Worm (Caenorhabditis elegans): Measurements from ENCODE around the gene T27F7.12.
A peak's percentile ranks its signal among the peaks of the same experiment; 100 is the strongest.

T27F7.12 gene

ce11 chrII:4993530-4994192 is 3.8 kb downstream of the T27F7.12 start, which contains the start of the genes eif-1 and vps-24 (continued):
- TF ChIP-seq mbf-1 (tag; optimal IDR thresholded peaks at IDR 0.05) = no peak

ce11 chrII:4994939-4995338 is 5.0 kb downstream of the T27F7.12 start, which contains the start of gene rnh-1.0:
rnh-1.0 (plus strand) TSS chrII:4995327.
- TF ChIP-seq sma-9 (GFP tag; optimal IDR thresholded peaks at IDR 0.05) (no peak), sma-9 (tag; optimal IDR thresholded peaks at IDR 0.05) (no peak), nhr-129 (tag; optimal IDR thresholded peaks at IDR 0.05) (peak; percentile 31), C34F6.9 (tag; optimal IDR thresholded peaks at IDR 0.05) (peak; percentile 35)

ce11 chrII:4998657-4999056 is 8.8 kb downstream of the T27F7.12 start, which contains the start of gene F59A6.11:
F59A6.11 (minus strand) TSS chrII:4998757.
- TF ChIP-seq sma-3 (GFP tag; optimal IDR thresholded peaks at IDR 0.05) (no peak), unc-55 (GFP tag; optimal IDR thresholded peaks at IDR 0.05) (no peak), fos-1 (tag; optimal IDR thresholded peaks at IDR 0.05) (no peak), lin-11 (tag; optimal IDR thresholded peaks at IDR 0.05) (no peak), gmeb-1 (tag; optimal IDR thresholded peaks at IDR 0.05) (no peak), nhr-11 (tag; optimal IDR thresholded peaks at IDR 0.05) (no peak), nhr-12 (tag; optimal IDR thresholded peaks at IDR 0.05) (no peak), ceh-82 (tag; optimal IDR thresholded peaks at IDR 0.05) (no peak), peb-1 (tag; optimal IDR thresholded peaks at IDR 0.05) (no peak), skn-1 (tag; optimal IDR thresholded peaks at IDR 0.05) (no peak), mbf-1 (tag; optimal IDR thresholded peaks at IDR 0.05) (no peak)

- TF ChIP-seq lin-13 (GFP tag; optimal IDR thresholded peaks at IDR 0.05) = no peak
- no peak for TF ChIP-seq alr-1 (tag; optimal IDR thresholded peaks at IDR 0.05)
- TF ChIP-seq sem-4 (tag; optimal IDR thresholded peaks at IDR 0.05) = no peak
- peak; percentile 46 for TF ChIP-seq ceh-82 (tag; optimal IDR thresholded peaks at IDR 0.05)
- TF ChIP-seq C34F6.9 (tag; optimal IDR thresholded peaks at IDR 0.05) = no peak
- TF ChIP-seq dmd-4 (tag; optimal IDR thresholded peaks at IDR 0.05) = no peak
- no peak for TF ChIP-seq ztf-1 (GFP tag; conservative IDR thresholded peaks at IDR 0.05)
- TF ChIP-seq egl-27 (tag; optimal IDR thresholded peaks at IDR 0.05) = peak; percentile 70
- peak; percentile 21 for TF ChIP-seq nhr-10 (tag; optimal IDR thresholded peaks at IDR 0.05)
- no peak for TF ChIP-seq F13H6.1 (tag; optimal IDR thresholded peaks at IDR 0.05)
- no peak for TF ChIP-seq nhr-23 (tag; optimal IDR thresholded peaks at IDR 0.05)
- TF ChIP-seq nhr-237 (tag; optimal IDR thresholded peaks at IDR 0.05) = no peak
- TF ChIP-seq unc-39 (tag; optimal IDR thresholded peaks at IDR 0.05) = no peak
- no peak for TF ChIP-seq elt-3 (tag; optimal IDR thresholded peaks at IDR 0.05)
- no peak for TF ChIP-seq nhr-11 (tag; optimal IDR thresholded peaks at IDR 0.05)
- TF ChIP-seq mab-5 (tag; optimal IDR thresholded peaks at IDR 0.05) = peak; percentile 87
- peak; percentile 90 for TF ChIP-seq nhr-6 (tag; optimal IDR thresholded peaks at IDR 0.05)
- TF ChIP-seq sma-3 (GFP tag; optimal IDR thresholded peaks at IDR 0.05) = peak; percentile 90
- no peak for TF ChIP-seq aly-2 (tag; optimal IDR thresholded peaks at IDR 0.05)
- TF ChIP-seq unc-62 (GFP tag; optimal IDR thresholded peaks at IDR 0.05) = no peak
- TF ChIP-seq nhr-21 (tag; optimal IDR thresholded peaks at IDR 0.05) = no peak
- TF ChIP-seq gmeb-1 (tag; optimal IDR thresholded peaks at IDR 0.05) = peak; percentile 100
- TF ChIP-seq ama-1 (optimal IDR thresholded peaks at IDR 0.05) = no peak
- no peak for TF ChIP-seq mdl-1 (tag; optimal IDR thresholded peaks at IDR 0.05)
- no peak for TF ChIP-seq lin-11 (tag; optimal IDR thresholded peaks at IDR 0.05)
- TF ChIP-seq R02D3.7 (tag; optimal IDR thresholded peaks at IDR 0.05) = peak; percentile 56
- no peak for TF ChIP-seq ceh-16 (tag; optimal IDR thresholded peaks at IDR 0.05)
- TF ChIP-seq sma-9 (GFP tag; optimal IDR thresholded peaks at IDR 0.05) = peak; percentile 94
- no peak for TF ChIP-seq sma-9 (tag; optimal IDR thresholded peaks at IDR 0.05)
- TF ChIP-seq lsy-2 (tag; optimal IDR thresholded peaks at IDR 0.05) = peak; percentile 89 to 95
- TF ChIP-seq elt-1 (tag; optimal IDR thresholded peaks at IDR 0.05) = no peak
- no peak for TF ChIP-seq fos-1 (tag; optimal IDR thresholded peaks at IDR 0.05)
- TF ChIP-seq nhr-129 (tag; optimal IDR thresholded peaks at IDR 0.05) = peak; percentile 78
- no peak for TF ChIP-seq mbf-1 (tag; optimal IDR thresholded peaks at IDR 0.05)
- no peak for TF ChIP-seq blmp-1 (tag; optimal IDR thresholded peaks at IDR 0.05; ENCODE audit: insufficient read depth)
- TF ChIP-seq nhr-77 (tag; optimal IDR thresholded peaks at IDR 0.05) = peak; percentile 47
- TF ChIP-seq nhr-25 (tag; optimal IDR thresholded peaks at IDR 0.05) = no peak
- TF ChIP-seq skn-1 (tag; optimal IDR thresholded peaks at IDR 0.05) = no peak
- TF ChIP-seq snpc-4 (tag; optimal IDR thresholded peaks at IDR 0.05) = no peak
- TF ChIP-seq ZK546.5 (tag; optimal IDR thresholded peaks at IDR 0.05) = peak; percentile 39
- no peak for TF ChIP-seq Y55F3AM.14 (GFP tag; optimal IDR thresholded peaks at IDR 0.05)
- TF ChIP-seq peb-1 (tag; optimal IDR thresholded peaks at IDR 0.05) = no peak
- no peak for TF ChIP-seq ztf-11 (tag; optimal IDR thresholded peaks at IDR 0.05)
- TF ChIP-seq zag-1 (tag; optimal IDR thresholded peaks at IDR 0.05) = peak; percentile 52
- no peak for TF ChIP-seq nhr-12 (tag; optimal IDR thresholded peaks at IDR 0.05)
- peak; percentile 96 for TF ChIP-seq unc-55 (GFP tag; optimal IDR thresholded peaks at IDR 0.05)
Observed at ce11 chrII:4999122-4999521, 9.2 kb downstream of the T27F7.12 start, which contains the start of gene citk-2. citk-2 (plus strand) TSS chrII:4999520.

All from whole organism, L2 larva.